Worm (Caenorhabditis elegans): Measurements from ENCODE around the gene C46E10.3.

DNA sequence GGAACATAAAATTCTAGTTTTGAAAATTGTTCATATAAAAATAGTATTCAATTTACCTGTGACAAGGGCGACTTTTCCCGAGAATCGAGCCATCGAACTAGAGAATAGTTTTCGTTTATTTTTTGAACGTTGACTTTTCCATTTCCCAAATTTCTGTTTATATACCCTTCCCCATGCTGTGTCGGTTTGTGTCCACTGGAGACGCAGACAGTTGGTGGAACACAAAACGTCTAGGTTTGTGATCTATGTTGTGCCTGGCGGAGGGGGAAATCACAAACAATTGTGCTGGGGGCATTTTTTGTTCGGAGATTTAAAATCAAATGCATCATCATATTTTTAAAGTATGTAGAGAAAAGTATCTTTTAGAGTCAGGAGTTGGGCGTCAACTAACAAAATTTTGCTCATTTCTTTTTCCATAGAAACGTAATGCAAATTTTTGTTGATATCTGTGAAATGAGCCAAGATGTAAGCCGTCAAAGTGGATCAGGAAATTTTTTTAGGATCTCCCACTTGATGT lies 22.6 kb downstream of the C46E10.3 start, which contains the start of gene nta-1:
- no peak for TF ChIP-seq nhr-28 (tag; optimal IDR thresholded peaks at IDR 0.05)
- no peak for TF ChIP-seq pha-4 (tag; optimal IDR thresholded peaks at IDR 0.05)
- no peak for TF ChIP-seq nhr-76 (tag; optimal IDR thresholded peaks at IDR 0.05)
- no peak for TF ChIP-seq nhr-237 (tag; optimal IDR thresholded peaks at IDR 0.05)
- no peak for TF ChIP-seq unc-62 (GFP tag; optimal IDR thresholded peaks at IDR 0.05)
- no peak for TF ChIP-seq unc-39 (tag; optimal IDR thresholded peaks at IDR 0.05)
- no peak for TF ChIP-seq elt-1 (tag; optimal IDR thresholded peaks at IDR 0.05; ENCODE audit: borderline replicate concordance, insufficient read depth)
- TF ChIP-seq ces-1 (GFP tag; optimal IDR thresholded peaks at IDR 0.05) = no peak
- no peak for TF ChIP-seq ztf-11 (tag; optimal IDR thresholded peaks at IDR 0.05)
- no peak for TF ChIP-seq lin-32 (GFP tag; optimal IDR thresholded peaks at IDR 0.05)
- no peak for TF ChIP-seq sem-2 (GFP tag; optimal IDR thresholded peaks at IDR 0.05)
